Worm (Caenorhabditis elegans) whole organism, midembryonic: ENCODE results near the gene cdc-42.

Experiments used
- T22C8.4 ChIP-seq: fragments of 200-800 bp; sonication (Bioruptor generic); IDR thresholded peaks from 2 replicates; pipeline ENCODE4 v1.3.6; 2022; ENCODE audit warnings: missing genetic modification characterization, missing compliant biosample characterization
- cog-1 ChIP-seq: sonication (generic microtip); optimal IDR thresholded peaks from 2 replicates; lab custom pipeline; 2016; ENCODE audit warnings: missing genetic modification characterization, missing compliant biosample characterization
- flt-1 ChIP-seq: fragments of 200-800 bp; sonication (Bioruptor generic); IDR thresholded peaks from 2 replicates; pipeline ENCODE4 v1.3.6; 2022; ENCODE audit warnings: missing genetic modification characterization, missing compliant biosample characterization
- klf-2 ChIP-seq: fragments of 200-800 bp; sonication (Bioruptor generic); conservative IDR thresholded peaks from 2 replicates; pipeline ENCODE4 v1.3.6; 2022; ENCODE audit warnings: missing genetic modification reagents, missing genetic modification characterization, missing compliant biosample characterization
- med-1 ChIP-seq: sonication (generic microtip); optimal IDR thresholded peaks from 2 replicates; lab custom pipeline; 2017; ENCODE audit warnings: missing genetic modification characterization, mild to moderate bottlenecking, missing compliant biosample characterization, antibody characterized with exemption, missing genetic modification reagents; ENCODE audit not compliant: insufficient read depth
- ref-1 ChIP-seq: fragments of 200-800 bp; sonication (Bioruptor generic); conservative IDR thresholded peaks from 2 replicates; pipeline ENCODE4 v1.3.6; 2022; ENCODE audit warnings: missing genetic modification reagents, missing genetic modification characterization, missing compliant biosample characterization
- tab-1 ChIP-seq: fragments of 200-800 bp; sonication (Bioruptor generic); IDR thresholded peaks from 2 replicates; pipeline ENCODE4 v1.3.6; 2022; ENCODE audit warnings: missing genetic modification characterization, missing compliant biosample characterization
- ztf-23 ChIP-seq: fragments of 200-800 bp; sonication (Bioruptor generic); IDR thresholded peaks from 2 replicates; pipeline ENCODE4 v1.3.6; 2022; ENCODE audit warnings: missing genetic modification reagents, missing genetic modification characterization, missing compliant biosample characterization
- ztf-29 ChIP-seq: fragments of 200-800 bp; sonication (Bioruptor generic); IDR thresholded peaks from 2 replicates; pipeline ENCODE4 v1.3.6; 2022; ENCODE audit warnings: missing genetic modification reagents, missing genetic modification characterization, missing compliant biosample characterization

cdc-42 gene

DNA sequence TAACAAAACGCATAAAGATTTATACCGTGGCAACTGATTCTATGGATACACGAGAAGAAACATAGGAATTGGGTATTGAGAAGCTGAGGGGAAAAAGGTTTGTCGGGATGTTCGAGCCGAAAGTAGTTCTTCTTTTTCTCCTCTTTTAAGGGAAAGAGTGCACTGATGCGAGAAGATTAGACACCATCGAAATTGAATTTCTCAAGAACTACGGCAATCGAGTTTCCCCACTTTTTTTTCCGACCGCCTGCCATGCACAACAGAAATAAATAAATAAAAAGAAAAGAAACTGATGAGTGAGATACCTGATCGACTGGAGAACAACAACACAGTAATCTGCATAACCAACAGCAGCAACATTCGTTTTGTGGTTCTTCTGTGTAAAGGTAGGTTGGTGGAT lies 22.0 kb upstream of the cdc-42 start:
- TF ChIP-seq ztf-23 (GFP tag; lab: Robert Waterston, UW): no peak

DNA sequence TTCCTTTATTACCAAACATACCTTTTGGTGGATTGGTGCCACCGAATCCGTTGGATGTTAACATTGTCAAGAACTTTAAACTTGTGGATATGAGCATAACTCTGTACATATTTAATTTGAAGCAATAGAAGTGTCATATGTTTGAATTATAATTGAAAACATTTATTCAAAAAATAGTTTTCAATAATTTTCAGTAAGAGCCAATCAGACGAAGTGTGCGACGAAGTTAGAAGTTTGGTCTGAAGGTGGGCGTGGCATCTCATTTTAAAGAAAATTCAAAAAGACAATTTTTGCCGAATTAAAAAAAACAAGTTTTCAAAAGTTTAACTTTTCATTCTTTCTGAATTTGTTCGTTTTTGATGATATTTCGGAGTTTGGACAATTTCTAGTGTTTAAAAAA lies 21.4 kb upstream of the cdc-42 start, which contains the start of gene syd-1:
Gene syd-1, minus strand, starts transcription at position 101 of the 400 bp plus-strand sequence.
- no peak for TF ChIP-seq med-1 (GFP tag; lab: Kevin White, UChicago)

ce11 chrII:7598702-7599314 lies 17.4 kb upstream of the cdc-42 start, which contains the start of gene pgam-5:
Gene pgam-5 (minus strand): TSS chrII:7598752.
- TF ChIP-seq med-1 (GFP tag; lab: Kevin White, UChicago) (no peak), ref-1 (GFP tag; lab: Robert Waterston, UW) (no peak), klf-2 (GFP tag; lab: Robert Waterston, UW) (no peak), tab-1 (GFP tag; lab: Robert Waterston, UW) (no peak), cog-1 (tag; lab: Kevin White, UChicago) (no peak), T22C8.4 (GFP tag; lab: Robert Waterston, UW) (no peak), flt-1 (GFP tag; lab: Robert Waterston, UW) (no peak)

- TF ChIP-seq ztf-29 (GFP tag; lab: Robert Waterston, UW): no peak
- TF ChIP-seq ref-1 (GFP tag; lab: Robert Waterston, UW): no peak
- TF ChIP-seq klf-2 (GFP tag; lab: Robert Waterston, UW): no peak
- no peak for TF ChIP-seq tab-1 (GFP tag; lab: Robert Waterston, UW)
- no peak for TF ChIP-seq med-1 (GFP tag; lab: Kevin White, UChicago)
- no peak for TF ChIP-seq cog-1 (tag; lab: Kevin White, UChicago)
- TF ChIP-seq ztf-23 (GFP tag; lab: Robert Waterston, UW): no peak
- TF ChIP-seq flt-1 (GFP tag; lab: Robert Waterston, UW): no peak
Measured at ce11 chrII:7599357-7599756, 16.9 kb upstream of the cdc-42 start, which contains the start of gene npp-21. Gene npp-21 (plus strand): TSS chrII:7599657.

DNA sequence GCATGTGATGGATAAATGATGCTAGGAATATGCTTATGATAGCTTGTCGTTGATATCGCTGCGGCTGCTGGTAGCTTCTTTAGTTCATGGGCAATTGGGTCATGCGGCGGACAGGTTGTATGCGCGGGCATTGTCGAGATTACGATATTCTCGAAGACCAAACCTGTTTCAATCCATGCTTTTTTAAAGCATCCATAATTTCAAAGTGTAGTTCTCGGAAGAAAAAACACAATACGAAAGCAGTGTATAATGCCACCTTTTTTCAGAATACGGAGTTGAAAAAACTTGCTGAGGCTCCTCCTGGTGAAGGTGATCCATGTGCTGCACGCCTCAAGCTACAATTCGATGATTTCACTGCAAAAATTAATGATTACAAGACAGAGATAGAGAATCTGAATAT lies 10.9 kb upstream of the cdc-42 start, which contains the start of gene osm-8:
Gene osm-8, minus strand, starts transcription at position 101 of the 400 bp plus-strand sequence.
- no peak for TF ChIP-seq flt-1 (GFP tag; lab: Robert Waterston, UW)
- TF ChIP-seq cog-1 (tag; lab: Kevin White, UChicago): no peak
- no peak for TF ChIP-seq ref-1 (GFP tag; lab: Robert Waterston, UW)
- no peak for TF ChIP-seq ztf-29 (GFP tag; lab: Robert Waterston, UW)
- no peak for TF ChIP-seq klf-2 (GFP tag; lab: Robert Waterston, UW)
- TF ChIP-seq tab-1 (GFP tag; lab: Robert Waterston, UW): no peak
- no peak for TF ChIP-seq med-1 (GFP tag; lab: Kevin White, UChicago)
- no peak for TF ChIP-seq T22C8.4 (GFP tag; lab: Robert Waterston, UW)
- no peak for TF ChIP-seq ztf-23 (GFP tag; lab: Robert Waterston, UW)

DNA sequence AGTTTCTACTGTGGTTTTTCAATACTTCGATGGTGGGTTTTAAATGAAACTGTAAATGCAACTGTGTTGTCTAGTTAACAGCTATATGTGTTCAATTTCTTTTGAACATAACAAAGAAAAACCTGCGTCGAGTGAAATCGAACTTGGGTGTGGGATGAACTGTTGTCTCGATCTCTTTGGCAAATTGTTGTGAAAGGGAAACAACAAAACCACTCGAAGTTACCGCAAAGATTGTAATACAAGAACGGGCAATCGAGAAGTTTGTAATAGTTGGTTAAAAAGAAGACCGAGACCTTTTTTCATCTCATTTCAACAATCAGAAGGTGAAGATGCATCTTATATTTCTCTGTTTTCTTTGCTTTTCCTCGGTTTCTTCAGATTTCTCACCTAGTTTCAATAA lies 8.3 kb upstream of the cdc-42 start, which contains the start of gene lips-17:
Gene lips-17, plus strand, starts transcription at position 301 of the 400 bp plus-strand sequence.
- TF ChIP-seq klf-2 (GFP tag; lab: Robert Waterston, UW): no peak

DNA sequence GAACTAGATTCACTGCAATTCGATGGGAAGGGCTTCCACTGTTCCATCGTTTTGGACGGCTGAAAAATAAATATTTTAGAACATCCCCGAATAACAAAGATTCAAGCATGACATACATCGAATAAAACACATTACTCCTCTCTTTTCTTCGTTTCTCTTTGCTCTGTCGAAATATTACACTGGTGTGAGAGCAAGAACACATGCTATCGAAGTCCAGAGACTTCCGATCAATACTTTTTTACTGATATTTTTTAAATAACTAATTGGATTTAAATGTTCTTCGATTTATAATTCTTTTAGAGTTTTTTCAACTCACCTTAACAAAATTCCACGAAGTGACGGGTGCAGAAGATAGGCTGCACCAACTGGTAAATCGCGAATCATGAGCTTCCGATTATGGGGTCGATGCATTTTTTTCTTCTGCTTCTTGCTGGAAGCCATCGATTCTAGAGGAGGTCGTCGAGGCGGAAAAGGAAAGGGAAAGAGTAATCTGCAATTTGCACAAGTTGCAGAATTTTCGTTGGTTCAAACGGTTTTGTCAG lies 2.9 kb upstream of the cdc-42 start, which contains the start of the genes oig-4 and R07G3.7:
Gene oig-4, plus strand, starts transcription at position 301 of the 542 bp plus-strand sequence.
Gene R07G3.7, minus strand, starts transcription at position 492 of the 542 bp plus-strand sequence.
- TF ChIP-seq ztf-23 (GFP tag; lab: Robert Waterston, UW): no peak

DNA sequence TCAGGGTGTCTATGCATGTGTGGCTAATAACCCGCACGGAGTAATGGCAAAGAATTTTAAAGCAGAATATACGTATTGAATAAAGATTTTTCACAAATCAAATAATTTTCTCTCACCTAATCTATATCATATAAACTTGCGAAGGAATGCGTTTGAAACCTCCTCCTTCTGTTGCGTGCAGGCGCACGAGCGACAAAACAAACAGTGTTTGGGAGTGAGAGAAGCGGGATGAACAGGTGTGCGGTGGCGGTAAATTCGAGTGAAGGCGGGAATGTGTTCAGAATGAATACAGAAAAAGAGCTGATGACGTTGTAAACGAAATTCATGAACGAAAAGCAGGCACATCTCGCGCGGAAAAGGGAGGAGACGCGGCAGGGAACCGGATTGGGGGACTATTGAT lies 1.9 kb upstream of the cdc-42 start:
- TF ChIP-seq ztf-23 (GFP tag; lab: Robert Waterston, UW) (0 out of 2 replicates have a peak, but pooled peaks have one; percentile 58), flt-1 (GFP tag; lab: Robert Waterston, UW) (0 out of 2 replicates have a peak, but pooled peaks have one; percentile 47), med-1 (GFP tag; lab: Kevin White, UChicago) (no peak), cog-1 (tag; lab: Kevin White, UChicago) (no peak)

ce11 chrII:7615318-7615891 lies 847 bp upstream of the cdc-42 start:
- no peak for TF ChIP-seq ztf-23 (GFP tag; lab: Robert Waterston, UW)
- TF ChIP-seq T22C8.4 (GFP tag; lab: Robert Waterston, UW): peak; percentile 43; the same call in 1 of the 2 replicates

DNA sequence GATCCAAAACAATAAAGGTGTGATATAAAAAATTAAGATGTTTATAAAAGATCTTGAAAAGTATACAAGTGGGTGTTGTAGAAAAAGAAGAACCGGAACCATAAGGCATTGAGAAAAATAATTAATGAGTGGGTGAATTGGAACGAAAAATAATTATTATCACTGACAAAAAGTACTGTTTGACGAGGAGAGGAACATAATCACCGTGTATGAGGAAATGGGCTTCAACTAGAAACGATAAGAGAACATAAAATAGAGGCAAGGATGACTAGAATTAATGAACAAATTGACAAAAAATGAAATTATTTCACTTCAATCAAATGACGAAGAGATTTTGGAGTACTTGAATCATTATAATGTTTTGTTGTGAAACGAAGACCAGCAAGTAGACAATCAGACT lies 2.0 kb downstream of the cdc-42 start:
- no peak for TF ChIP-seq ztf-29 (GFP tag; lab: Robert Waterston, UW)
- no peak for TF ChIP-seq klf-2 (GFP tag; lab: Robert Waterston, UW)
- TF ChIP-seq ref-1 (GFP tag; lab: Robert Waterston, UW): no peak
- no peak for TF ChIP-seq ztf-23 (GFP tag; lab: Robert Waterston, UW)
- TF ChIP-seq tab-1 (GFP tag; lab: Robert Waterston, UW): no peak
- no peak for TF ChIP-seq cog-1 (tag; lab: Kevin White, UChicago)
- TF ChIP-seq T22C8.4 (GFP tag; lab: Robert Waterston, UW): no peak
- TF ChIP-seq flt-1 (GFP tag; lab: Robert Waterston, UW): no peak
- TF ChIP-seq med-1 (GFP tag; lab: Kevin White, UChicago): no peak
